Fruit fly (Drosophila melanogaster) whole organism, embryonic: Measurements from ENCODE around the gene SdhC.
A peak's percentile ranks its signal among the peaks of the same experiment; 100 is the strongest.

ENCODE experiments used
- CG10321 ChIP-seq: fragments of 200-800 bp; sonication (Bioruptor generic); IDR thresholded peaks from 2 replicates; pipeline ENCODE4 v1.3.6; 2022; ENCODE audit warnings: missing biosample characterization, missing genetic modification characterization
- CG10431 ChIP-seq: fragments of 200-800 bp; sonication (Bioruptor generic); optimal IDR thresholded peaks from 3 replicates; lab custom pipeline; 2018; ENCODE audit warnings: missing biosample characterization, mild to moderate bottlenecking, missing genetic modification characterization
- CG11560 ChIP-seq: fragments of 200-800 bp; sonication (Bioruptor generic); IDR thresholded peaks from 3 replicates; pipeline ENCODE4 v1.3.6; 2022; ENCODE audit warnings: missing biosample characterization, missing genetic modification characterization
- CG12659 ChIP-seq: fragments of 200-800 bp; sonication (Bioruptor generic); optimal IDR thresholded peaks from 3 replicates; lab custom pipeline; 2017; ENCODE audit warnings: mild to moderate bottlenecking, missing biosample characterization, missing genetic modification reagents, missing genetic modification characterization
- CG13424 ChIP-seq: fragments of 200-800 bp; sonication (Bioruptor generic); optimal IDR thresholded peaks from 2 replicates; lab custom pipeline; 2019; ENCODE audit warnings: missing biosample characterization, mild to moderate bottlenecking, missing genetic modification characterization, moderate library complexity
- CG15269 ChIP-seq: fragments of 200-800 bp; sonication (Bioruptor generic); optimal IDR thresholded peaks from 2 replicates; lab custom pipeline; 2018; ENCODE audit warnings: missing biosample characterization, mild to moderate bottlenecking, missing genetic modification characterization, moderate library complexity
- CG15601 ChIP-seq: fragments of 200-800 bp; sonication (Bioruptor generic); optimal IDR thresholded peaks from 3 replicates; lab custom pipeline; 2019; ENCODE audit warnings: missing biosample characterization, mild to moderate bottlenecking, missing genetic modification characterization, moderate library complexity
- CG1602 ChIP-seq: fragments of 200-800 bp; sonication (Bioruptor generic); optimal IDR thresholded peaks from 3 replicates; lab custom pipeline; 2016; ENCODE audit warnings: missing biosample characterization, missing genetic modification characterization
- CG1647 ChIP-seq: fragments of 200-800 bp; sonication (Bioruptor generic); optimal IDR thresholded peaks from 3 replicates; lab custom pipeline; 2016; ENCODE audit warnings: missing biosample characterization, missing genetic modification characterization
- CG17612 ChIP-seq: fragments of 200-800 bp; sonication (Bioruptor generic); IDR thresholded peaks from 2 replicates; pipeline ENCODE4 v1.3.6; 2022; ENCODE audit warnings: missing biosample characterization, missing genetic modification characterization
- CG18011 ChIP-seq: fragments of 200-800 bp; sonication (Bioruptor generic); optimal IDR thresholded peaks from 2 replicates; lab custom pipeline; 2017; ENCODE audit warnings: missing biosample characterization, missing genetic modification characterization, mild to moderate bottlenecking, moderate library complexity, missing genotype
- CG2120 ChIP-seq: fragments of 200-800 bp; sonication (Bioruptor generic); optimal IDR thresholded peaks from 3 replicates; lab custom pipeline; 2016; ENCODE audit warnings: missing biosample characterization, missing genetic modification characterization
- CG2199 ChIP-seq: fragments of 200-800 bp; sonication (Bioruptor generic); IDR thresholded peaks from 3 replicates; pipeline ENCODE4 v1.3.6; 2022; ENCODE audit warnings: missing biosample characterization, missing genetic modification characterization
- CG2889 ChIP-seq: fragments of 200-800 bp; sonication (Bioruptor generic); IDR thresholded peaks from 3 replicates; pipeline ENCODE4 v1.3.6; 2022; ENCODE audit warnings: missing biosample characterization, missing genetic modification characterization
- CG31441 ChIP-seq: fragments of 200-800 bp; sonication (Bioruptor generic); IDR thresholded peaks from 2 replicates; pipeline ENCODE4 v1.3.6; 2022; ENCODE audit warnings: missing biosample characterization, missing genetic modification characterization
- CG3163 ChIP-seq: fragments of 200-800 bp; sonication (Bioruptor generic); optimal IDR thresholded peaks from 3 replicates; lab custom pipeline; 2016; ENCODE audit warnings: missing biosample characterization, missing genetic modification characterization
- CG6854 ChIP-seq: fragments of 200-800 bp; sonication (Bioruptor generic); optimal IDR thresholded peaks from 3 replicates; lab custom pipeline; 2017; ENCODE audit warnings: missing biosample characterization, mild to moderate bottlenecking, missing genetic modification characterization
- CG7556 ChIP-seq: fragments of 200-800 bp; sonication (Bioruptor generic); optimal IDR thresholded peaks from 2 replicates; lab custom pipeline; 2017; ENCODE audit warnings: missing biosample characterization, mild to moderate bottlenecking, missing genetic modification characterization
- CG7987 ChIP-seq: fragments of 200-800 bp; sonication (Bioruptor generic); optimal IDR thresholded peaks from 2 replicates; lab custom pipeline; 2018; ENCODE audit warnings: missing biosample characterization, mild to moderate bottlenecking, missing genetic modification characterization, moderate library complexity
- CG8290 ChIP-seq, 3 experiments: fragments of 200-800 bp; sonication (Bioruptor generic); optimal IDR thresholded peaks; 2 replicates each; lab custom pipeline; 2016 to 2019; ENCODE audit warnings: missing biosample characterization in 3 of 3, missing genetic modification characterization in 3 of 3, mild to moderate bottlenecking in 2 of 3, moderate library complexity in 1 of 3
- CG9609 ChIP-seq: fragments of 200-800 bp; sonication (Bioruptor generic); optimal IDR thresholded peaks from 3 replicates; lab custom pipeline; 2016; ENCODE audit warnings: missing biosample characterization, missing genetic modification characterization
- D ChIP-seq, 2 experiments: fragments of 200-800 bp in 1 of 2; fragments of >200 bp in 1 of 2; sonication (Bioruptor generic) in 1 of 2; optimal IDR thresholded peaks; 2 replicates in 1 of 2; 3 replicates in 1 of 2; lab custom pipeline; 2017; ENCODE audit warnings: mild to moderate bottlenecking in 1 of 2, missing biosample characterization in 1 of 2, missing genetic modification characterization in 1 of 2, missing genetic modification reagents in 1 of 2
- Dfd ChIP-seq, 2 experiments: fragments of >200 bp; optimal IDR thresholded peaks; 2 replicates each; lab custom pipeline; 2017; ENCODE audit warnings: missing biosample characterization in 2 of 2, missing genetic modification characterization in 2 of 2
- Elba2 ChIP-seq: fragments of 200-800 bp; sonication (Bioruptor generic); optimal IDR thresholded peaks from 3 replicates; lab custom pipeline; 2016; ENCODE audit warnings: missing biosample characterization, missing genetic modification characterization
- GATAe ChIP-seq: fragments of 200-800 bp; sonication (Bioruptor generic); conservative IDR thresholded peaks from 2 replicates; pipeline ENCODE4 v1.3.6; 2022; ENCODE audit warnings: missing biosample characterization, missing genetic modification characterization
- H2.0 ChIP-seq: fragments of 200-800 bp; sonication (Bioruptor generic); IDR thresholded peaks from 2 replicates; pipeline ENCODE4 v1.3.6; 2022; ENCODE audit warnings: missing biosample characterization, missing genetic modification characterization
- HmgD ChIP-seq: fragments of 200-800 bp; sonication (Bioruptor generic); optimal IDR thresholded peaks from 3 replicates; lab custom pipeline; 2016; ENCODE audit warnings: missing biosample characterization, missing genetic modification characterization
- HmgZ ChIP-seq: fragments of 200-800 bp; sonication (Bioruptor generic); optimal IDR thresholded peaks from 2 replicates; lab custom pipeline; 2018; ENCODE audit warnings: missing biosample characterization, mild to moderate bottlenecking, missing genetic modification characterization
- Hmx ChIP-seq: fragments of 200-800 bp; sonication (Bioruptor generic); optimal IDR thresholded peaks from 2 replicates; lab custom pipeline; 2016; ENCODE audit warnings: missing biosample characterization, missing genetic modification characterization
- NFAT ChIP-seq: fragments of 200-800 bp; sonication (Bioruptor generic); IDR thresholded peaks from 2 replicates; pipeline ENCODE4 v1.3.6; 2022; ENCODE audit warnings: missing biosample characterization, missing genetic modification characterization
- Poxn ChIP-seq: fragments of 200-800 bp; sonication (Bioruptor generic); IDR thresholded peaks from 2 replicates; pipeline ENCODE4 v1.3.6; 2022; ENCODE audit warnings: missing biosample characterization, missing genetic modification characterization
- Ravus ChIP-seq: fragments of 200-800 bp; sonication (Bioruptor generic); IDR thresholded peaks from 2 replicates; pipeline ENCODE4 v1.3.6; 2022; ENCODE audit warnings: missing biosample characterization, missing genetic modification characterization
- Side ChIP-seq: fragments of 200-800 bp; sonication (Bioruptor generic); optimal IDR thresholded peaks from 2 replicates; lab custom pipeline; 2016; ENCODE audit warnings: missing biosample characterization, missing genetic modification characterization
- btn ChIP-seq: fragments of 200-800 bp; sonication (Bioruptor generic); optimal IDR thresholded peaks from 2 replicates; lab custom pipeline; 2016; ENCODE audit warnings: missing biosample characterization, missing genetic modification characterization
- cad ChIP-seq: fragments of >200 bp; optimal IDR thresholded peaks from 2 replicates; lab custom pipeline; 2017; ENCODE audit warnings: missing biosample characterization, missing genetic modification characterization
- cas ChIP-seq: fragments of 200-800 bp; sonication (Bioruptor generic); IDR thresholded peaks from 2 replicates; pipeline ENCODE4 v1.3.6; 2022; ENCODE audit warnings: missing biosample characterization, missing genetic modification characterization
- danr ChIP-seq: fragments of 200-800 bp; sonication (Bioruptor generic); IDR thresholded peaks from 2 replicates; pipeline ENCODE4 v1.3.6; 2022; ENCODE audit warnings: missing biosample characterization, missing genetic modification characterization
- dm ChIP-seq: fragments of 200-800 bp; sonication (Bioruptor generic); optimal IDR thresholded peaks from 3 replicates; lab custom pipeline; 2016; ENCODE audit warnings: missing biosample characterization, missing genetic modification characterization
- emc ChIP-seq: fragments of 200-800 bp; sonication (Bioruptor generic); optimal IDR thresholded peaks from 2 replicates; lab custom pipeline; 2016; ENCODE audit warnings: missing biosample characterization, missing genetic modification characterization
- fd64A ChIP-seq: fragments of 200-800 bp; sonication (Bioruptor generic); optimal IDR thresholded peaks from 3 replicates; lab custom pipeline; 2018; ENCODE audit warnings: missing biosample characterization, mild to moderate bottlenecking, missing genetic modification characterization
- fd96Cb ChIP-seq: fragments of 200-800 bp; sonication (Bioruptor generic); optimal IDR thresholded peaks from 2 replicates; lab custom pipeline; 2018; ENCODE audit warnings: missing biosample characterization, mild to moderate bottlenecking, missing genetic modification characterization, moderate library complexity
- grn ChIP-seq: fragments of 200-800 bp; sonication (Bioruptor generic); optimal IDR thresholded peaks from 3 replicates; lab custom pipeline; 2017; ENCODE audit warnings: missing biosample characterization, missing genetic modification characterization
- repo ChIP-seq: fragments of 200-800 bp; sonication (Bioruptor generic); optimal IDR thresholded peaks from 2 replicates; lab custom pipeline; 2016; ENCODE audit warnings: missing biosample characterization, missing genetic modification characterization
- scrt ChIP-seq: fragments of 200-800 bp; sonication (Bioruptor generic); optimal IDR thresholded peaks from 2 replicates; lab custom pipeline; 2018; ENCODE audit warnings: missing biosample characterization, mild to moderate bottlenecking, missing genetic modification characterization, moderate library complexity
- sd ChIP-seq: fragments of 200-800 bp; sonication (Bioruptor generic); optimal IDR thresholded peaks from 3 replicates; lab custom pipeline; 2018; ENCODE audit warnings: missing biosample characterization, mild to moderate bottlenecking, missing genetic modification characterization, moderate library complexity
- sna ChIP-seq: fragments of 200-800 bp; sonication (Bioruptor generic); IDR thresholded peaks from 2 replicates; pipeline ENCODE4 v1.3.6; 2022; ENCODE audit warnings: missing biosample characterization, missing genetic modification characterization; ENCODE audit not compliant: partially characterized antibody
- stc ChIP-seq: fragments of 200-800 bp; sonication (Bioruptor generic); IDR thresholded peaks from 2 replicates; pipeline ENCODE4 v1.3.6; 2022; ENCODE audit warnings: missing biosample characterization, missing genetic modification characterization
- wek ChIP-seq: fragments of 200-800 bp; sonication (Bioruptor generic); optimal IDR thresholded peaks from 3 replicates; lab custom pipeline; 2018; ENCODE audit warnings: missing biosample characterization, mild to moderate bottlenecking, missing genetic modification characterization, moderate library complexity
- z ChIP-seq: fragments of 200-800 bp; sonication (Bioruptor generic); IDR thresholded peaks from 3 replicates; pipeline ENCODE4 v1.3.6; 2022; ENCODE audit warnings: missing biosample characterization, missing genetic modification characterization

Gene SdhC

DNA sequence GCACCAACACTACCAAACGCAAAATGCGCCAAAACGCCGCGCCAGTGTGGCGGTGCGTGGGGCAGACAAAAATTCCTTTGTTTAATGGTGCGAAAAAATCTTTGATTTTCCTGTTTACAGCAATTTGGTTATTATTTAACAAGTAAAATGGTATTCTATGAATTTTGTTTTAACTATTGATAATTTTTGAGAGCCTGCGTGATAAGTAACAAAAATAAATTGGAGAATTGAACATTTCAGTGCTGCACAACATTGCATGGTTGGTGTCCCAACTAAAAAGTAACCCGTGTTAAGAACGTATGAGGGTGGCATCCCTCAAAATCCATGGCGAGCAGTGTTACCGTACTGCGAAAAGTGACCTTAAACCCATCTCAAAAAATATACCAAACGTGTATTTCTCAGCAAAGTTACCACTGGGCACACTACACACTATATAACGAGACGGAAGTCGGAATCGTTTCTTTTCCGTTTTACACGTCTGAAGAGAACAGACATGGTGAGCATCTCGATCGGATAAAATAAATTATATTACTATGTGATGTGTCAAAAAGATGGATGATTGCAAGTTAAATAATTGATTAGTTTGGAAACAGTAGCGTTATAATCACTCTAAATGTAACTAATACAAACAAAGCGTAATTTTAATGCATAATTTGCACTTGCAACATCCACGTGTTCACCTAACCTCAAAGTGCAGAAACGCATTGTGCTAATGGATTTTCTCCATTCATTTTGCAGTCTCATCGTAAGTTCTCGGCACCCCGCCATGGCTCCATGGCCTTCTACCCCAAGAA is 12.0 kb upstream of the SdhC start, which contains the start of the genes CG6693 and RpL3 (continued):
- TF ChIP-seq CG10321 (GFP tag; lab: Robert Waterston, UW) (peak; percentile 54; the same call in 1 of the 2 replicates), D (optimal IDR thresholded peaks at IDR 0.05; lab: Kevin White, UChicago) (no peak), D (GFP tag; optimal IDR thresholded peaks at IDR 0.05; lab: Kevin White, UChicago) (peak; percentile 44), grn (GFP tag; lab: Kevin White, UChicago) (peak; percentile 65), CG11560 (tag; lab: Robert Waterston, UW) (no peak; the same call in 2 of the 3 replicates), Poxn (GFP tag; lab: Robert Waterston, UW) (no peak), CG17612 (GFP tag; lab: Robert Waterston, UW) (0 out of 2 replicates have a peak, but pooled peaks have one; percentile 61), CG2120 (GFP tag; lab: Kevin White, UChicago) (peak; percentile 55), CG6854 (GFP tag; lab: Kevin White, UChicago) (peak; percentile 88), CG9609 (GFP tag; lab: Kevin White, UChicago) (peak; percentile 51), Hmx (GFP tag; lab: Kevin White, UChicago) (no peak), dm (GFP tag; lab: Kevin White, UChicago) (peak; percentile 88), GATAe (GFP tag; lab: Robert Waterston, UW) (no peak), CG18011 (peak; percentile 24), CG10431 (GFP tag; lab: Kevin White, UChicago) (peak; percentile 88), fd96Cb (tag; lab: Kevin White, UChicago) (peak; percentile 51), emc (GFP tag; lab: Kevin White, UChicago) (peak; percentile 53), stc (GFP tag; lab: Robert Waterston, UW) (peak; percentile 82), btn (peak; percentile 47), CG7556 (GFP tag; lab: Kevin White, UChicago) (peak; percentile 56), HmgZ (tag; lab: Kevin White, UChicago) (peak; percentile 81), CG2199 (no peak), scrt (GFP tag; lab: Kevin White, UChicago) (peak; percentile 84), CG15601 (peak; percentile 75), CG1602 (peak; percentile 21), CG7987 (GFP tag; lab: Kevin White, UChicago) (peak; percentile 95), repo (peak; percentile 39), CG8290 (GFP tag; optimal IDR thresholded peaks at IDR 0.05; lab: Kevin White, UChicago) (peak; percentile 69), CG8290 (tag; optimal IDR thresholded peaks at IDR 0.05; lab: Kevin White, UChicago) (peak; percentile 43 to 94), H2.0 (GFP tag; lab: Robert Waterston, UW) (peak; percentile 47), CG13424 (tag; lab: Kevin White, UChicago) (peak; percentile 49), cas (peak; percentile 55; the same call in 1 of the 2 replicates), Dfd (GFP tag; optimal IDR thresholded peaks at IDR 0.05; lab: Kevin White, UChicago) (no peak), sna (no peak), CG3163 (GFP tag; lab: Kevin White, UChicago) (peak; percentile 56), CG1647 (peak; percentile 52), fd64A (GFP tag; lab: Kevin White, UChicago) (peak; percentile 89), danr (GFP tag; lab: Robert Waterston, UW) (no peak), NFAT (GFP tag; lab: Robert Waterston, UW) (peak; percentile 88), HmgD (GFP tag; lab: Kevin White, UChicago) (peak; percentile 23), Side (GFP tag; lab: Kevin White, UChicago) (peak; percentile 63), cad (no peak), z (GFP tag; lab: Robert Waterston, UW) (peak; percentile 56; the same call in 1 of the 3 replicates), CG31441 (GFP tag; lab: Robert Waterston, UW) (peak; percentile 74), wek (peak; percentile 88), sd (peak; percentile 40), Ravus (no peak), CG12659 (GFP tag; lab: Kevin White, UChicago) (peak; percentile 90), CG2889 (GFP tag; lab: Robert Waterston, UW) (no peak), CG15269 (tag; lab: Kevin White, UChicago) (peak; percentile 82), Elba2 (GFP tag; lab: Kevin White, UChicago) (no peak)
